Worm (Caenorhabditis elegans): ENCODE measurements around the gene Y113G7A.16.

ce11 chrV:20061498-20061897, 24.1 kb downstream of the Y113G7A.16 start:
- no peak for TF ChIP-seq ztf-29 (GFP tag; IDR thresholded peaks at IDR 0.05)
- no peak for TF ChIP-seq klf-2 (GFP tag; conservative IDR thresholded peaks at IDR 0.05)
- peak; percentile 30 for TF ChIP-seq cog-1 (tag; optimal IDR thresholded peaks at IDR 0.05)
- no peak for TF ChIP-seq med-1 (GFP tag; optimal IDR thresholded peaks at IDR 0.05; ENCODE audit: insufficient read depth)
